Worm (Caenorhabditis elegans) whole organism, midembryonic: ENCODE measurements around the gene sre-21.

Experiments used
- T22C8.4 ChIP-seq: fragments of 200-800 bp; sonication (Bioruptor generic); IDR thresholded peaks from 2 replicates; pipeline ENCODE4 v1.3.6; 2022; ENCODE audit warnings: missing genetic modification characterization, missing compliant biosample characterization
- cog-1 ChIP-seq: sonication (generic microtip); optimal IDR thresholded peaks from 2 replicates; lab custom pipeline; 2016; ENCODE audit warnings: missing genetic modification characterization, missing compliant biosample characterization
- flt-1 ChIP-seq: fragments of 200-800 bp; sonication (Bioruptor generic); IDR thresholded peaks from 2 replicates; pipeline ENCODE4 v1.3.6; 2022; ENCODE audit warnings: missing genetic modification characterization, missing compliant biosample characterization
- klf-2 ChIP-seq: fragments of 200-800 bp; sonication (Bioruptor generic); conservative IDR thresholded peaks from 2 replicates; pipeline ENCODE4 v1.3.6; 2022; ENCODE audit warnings: missing genetic modification reagents, missing genetic modification characterization, missing compliant biosample characterization
- med-1 ChIP-seq: sonication (generic microtip); optimal IDR thresholded peaks from 2 replicates; lab custom pipeline; 2017; ENCODE audit warnings: missing genetic modification characterization, mild to moderate bottlenecking, missing compliant biosample characterization, antibody characterized with exemption, missing genetic modification reagents; ENCODE audit not compliant: insufficient read depth
- ref-1 ChIP-seq: fragments of 200-800 bp; sonication (Bioruptor generic); conservative IDR thresholded peaks from 2 replicates; pipeline ENCODE4 v1.3.6; 2022; ENCODE audit warnings: missing genetic modification reagents, missing genetic modification characterization, missing compliant biosample characterization
- tab-1 ChIP-seq: fragments of 200-800 bp; sonication (Bioruptor generic); IDR thresholded peaks from 2 replicates; pipeline ENCODE4 v1.3.6; 2022; ENCODE audit warnings: missing genetic modification characterization, missing compliant biosample characterization
- ztf-23 ChIP-seq: fragments of 200-800 bp; sonication (Bioruptor generic); IDR thresholded peaks from 2 replicates; pipeline ENCODE4 v1.3.6; 2022; ENCODE audit warnings: missing genetic modification reagents, missing genetic modification characterization, missing compliant biosample characterization
- ztf-29 ChIP-seq: fragments of 200-800 bp; sonication (Bioruptor generic); IDR thresholded peaks from 2 replicates; pipeline ENCODE4 v1.3.6; 2022; ENCODE audit warnings: missing genetic modification reagents, missing genetic modification characterization, missing compliant biosample characterization

The sre-21 gene

ce11 chrV:17724704-17725103 lies 48.3 kb downstream of the sre-21 start, which contains the start of gene fat-5:
Gene fat-5, plus strand, starts transcription at chrV:17725004.
- TF ChIP-seq ztf-23 = no peak
- TF ChIP-seq T22C8.4 (GFP tag; lab: Robert Waterston, UW) = no peak
- TF ChIP-seq tab-1 (GFP tag; lab: Robert Waterston, UW) = no peak
- no peak for TF ChIP-seq ref-1 (GFP tag; lab: Robert Waterston, UW)
- no peak for TF ChIP-seq cog-1 (tag; lab: Kevin White, UChicago)
- no peak for TF ChIP-seq flt-1 (GFP tag; lab: Robert Waterston, UW)
- TF ChIP-seq ztf-29 (GFP tag; lab: Robert Waterston, UW) = no peak
- no peak for TF ChIP-seq klf-2 (GFP tag; lab: Robert Waterston, UW)
- no peak for TF ChIP-seq med-1

ce11 chrV:17723142-17723781 lies 49.7 kb downstream of the sre-21 start:
- TF ChIP-seq klf-2 (GFP tag; lab: Robert Waterston, UW) = no peak
- TF ChIP-seq cog-1 (tag; lab: Kevin White, UChicago) = no peak
- TF ChIP-seq tab-1 (GFP tag; lab: Robert Waterston, UW) = no peak
- no peak for TF ChIP-seq ref-1 (GFP tag; lab: Robert Waterston, UW)
- TF ChIP-seq ztf-29 (GFP tag; lab: Robert Waterston, UW) = no peak
- no peak for TF ChIP-seq ztf-23
- TF ChIP-seq flt-1 (GFP tag; lab: Robert Waterston, UW) = no peak
- no peak for TF ChIP-seq T22C8.4 (GFP tag; lab: Robert Waterston, UW)
- no peak for TF ChIP-seq med-1

ce11 chrV:17722553-17722952 lies 50.5 kb downstream of the sre-21 start:
- no peak for TF ChIP-seq med-1
- no peak for TF ChIP-seq ref-1 (GFP tag; lab: Robert Waterston, UW)
- no peak for TF ChIP-seq ztf-29 (GFP tag; lab: Robert Waterston, UW)
- TF ChIP-seq tab-1 (GFP tag; lab: Robert Waterston, UW) = no peak
- no peak for TF ChIP-seq flt-1 (GFP tag; lab: Robert Waterston, UW)
- TF ChIP-seq klf-2 (GFP tag; lab: Robert Waterston, UW) = no peak
- no peak for TF ChIP-seq ztf-23
- no peak for TF ChIP-seq T22C8.4 (GFP tag; lab: Robert Waterston, UW)
- no peak for TF ChIP-seq cog-1 (tag; lab: Kevin White, UChicago)

- no peak for TF ChIP-seq ztf-29 (GFP tag; lab: Robert Waterston, UW)
- TF ChIP-seq flt-1 (GFP tag; lab: Robert Waterston, UW) = no peak
- no peak for TF ChIP-seq cog-1 (tag; lab: Kevin White, UChicago)
- no peak for TF ChIP-seq ztf-23
- no peak for TF ChIP-seq klf-2 (GFP tag; lab: Robert Waterston, UW)
- TF ChIP-seq med-1 = no peak
- no peak for TF ChIP-seq tab-1 (GFP tag; lab: Robert Waterston, UW)
- no peak for TF ChIP-seq T22C8.4 (GFP tag; lab: Robert Waterston, UW)
- no peak for TF ChIP-seq ref-1 (GFP tag; lab: Robert Waterston, UW)
Observed at ce11 chrV:17721709-17722108, 51.3 kb downstream of the sre-21 start.
